Worm (Caenorhabditis elegans): ENCODE data around the gene Y68A4A.13.

ce11 chrV:17226119-17226518, 18.2 kb upstream of the Y68A4A.13 start, which contains the start of gene srh-112:
- TF ChIP-seq hmbx-1 (tag; optimal IDR thresholded peaks at IDR 0.05) (no peak), scrt-1 (GFP tag; IDR thresholded peaks at IDR 0.05) (no peak)

All from whole organism, early embryonic.